Fruit fly (Drosophila melanogaster) whole organism, embryonic: ENCODE results near the gene Ice2.
A peak's percentile ranks its signal among the peaks of the same experiment; 100 is the strongest.

Experiments
- Aef1 ChIP-seq: fragments of 200-800 bp; sonication (Bioruptor generic); IDR thresholded peaks from 3 replicates; pipeline ENCODE4 v1.3.6; 2022; ENCODE audit warnings: missing biosample characterization, missing genetic modification characterization
- Blimp-1 ChIP-seq: fragments of 200-800 bp; sonication (Bioruptor generic); optimal IDR thresholded peaks from 3 replicates; lab custom pipeline; 2018; ENCODE audit warnings: missing biosample characterization, missing genetic modification characterization, mild to moderate bottlenecking, moderate library complexity, missing genetic modification reagents
- CG10565 ChIP-seq: fragments of 200-800 bp; sonication (Bioruptor generic); optimal IDR thresholded peaks from 3 replicates; lab custom pipeline; 2016; ENCODE audit warnings: missing biosample characterization, mild to moderate bottlenecking, missing genetic modification characterization
- CG11560 ChIP-seq: fragments of 200-800 bp; sonication (Bioruptor generic); IDR thresholded peaks from 3 replicates; pipeline ENCODE4 v1.3.6; 2022; ENCODE audit warnings: missing biosample characterization, missing genetic modification characterization
- CG11695 ChIP-seq: fragments of 200-800 bp; sonication (Bioruptor generic); IDR thresholded peaks from 3 replicates; pipeline ENCODE4 v1.3.6; 2022; ENCODE audit warnings: missing biosample characterization, missing genetic modification characterization
- CG12104 ChIP-seq: fragments of 200-800 bp; sonication (Bioruptor generic); optimal IDR thresholded peaks from 3 replicates; lab custom pipeline; 2016; ENCODE audit warnings: missing biosample characterization, missing genetic modification characterization
- CG12744 ChIP-seq: fragments of 200-800 bp; sonication (Bioruptor generic); optimal IDR thresholded peaks from 2 replicates; lab custom pipeline; 2016; ENCODE audit warnings: missing biosample characterization, missing genetic modification characterization
- CG13775 ChIP-seq: fragments of 200-800 bp; sonication (Bioruptor generic); optimal IDR thresholded peaks from 3 replicates; lab custom pipeline; 2017; ENCODE audit warnings: missing biosample characterization, mild to moderate bottlenecking, missing genetic modification characterization
- CG15514 ChIP-seq: fragments of 200-800 bp; sonication (Bioruptor generic); optimal IDR thresholded peaks from 3 replicates; lab custom pipeline; 2017; ENCODE audit warnings: missing biosample characterization, missing genetic modification characterization, mild to moderate bottlenecking, moderate library complexity, missing genetic modification reagents
- CG1647 ChIP-seq: fragments of 200-800 bp; sonication (Bioruptor generic); optimal IDR thresholded peaks from 3 replicates; lab custom pipeline; 2016; ENCODE audit warnings: missing biosample characterization, missing genetic modification characterization
- CG16815 ChIP-seq: fragments of 200-800 bp; sonication (Bioruptor generic); optimal IDR thresholded peaks from 3 replicates; lab custom pipeline; 2017; ENCODE audit warnings: missing biosample characterization, mild to moderate bottlenecking, missing genetic modification characterization
- CG1792 ChIP-seq: fragments of 200-800 bp; sonication (Bioruptor generic); optimal IDR thresholded peaks from 2 replicates; lab custom pipeline; 2016; ENCODE audit warnings: missing biosample characterization, missing genetic modification characterization
- CG2120 ChIP-seq: fragments of 200-800 bp; sonication (Bioruptor generic); optimal IDR thresholded peaks from 3 replicates; lab custom pipeline; 2016; ENCODE audit warnings: missing biosample characterization, missing genetic modification characterization
- CG3838 ChIP-seq: fragments of 200-800 bp; sonication (Bioruptor generic); optimal IDR thresholded peaks from 3 replicates; lab custom pipeline; 2016; ENCODE audit warnings: missing biosample characterization, missing genetic modification characterization
- CG42726 ChIP-seq: fragments of 200-800 bp; sonication (Bioruptor generic); IDR thresholded peaks from 2 replicates; pipeline ENCODE4 v1.3.6; 2022; ENCODE audit warnings: missing biosample characterization, missing genetic modification characterization; ENCODE audit not compliant: partially characterized antibody
- CG4360 ChIP-seq: fragments of 200-800 bp; sonication (Bioruptor generic); IDR thresholded peaks from 2 replicates; pipeline ENCODE4 v1.3.6; 2022; ENCODE audit warnings: missing biosample characterization, missing genetic modification characterization
- CG6813 ChIP-seq: fragments of 200-800 bp; sonication (Bioruptor generic); optimal IDR thresholded peaks from 2 replicates; lab custom pipeline; 2017; ENCODE audit warnings: missing biosample characterization, missing genetic modification characterization, mild to moderate bottlenecking, moderate library complexity, missing genetic modification reagents
- CG8290 ChIP-seq, 3 experiments: fragments of 200-800 bp; sonication (Bioruptor generic); optimal IDR thresholded peaks; 2 replicates each; lab custom pipeline; 2016 to 2019; ENCODE audit warnings: missing biosample characterization in 3 of 3, missing genetic modification characterization in 3 of 3, mild to moderate bottlenecking in 2 of 3, moderate library complexity in 1 of 3
- CG8359 ChIP-seq: fragments of 200-800 bp; sonication (Bioruptor generic); optimal IDR thresholded peaks from 2 replicates; lab custom pipeline; 2017; ENCODE audit warnings: missing biosample characterization, mild to moderate bottlenecking, missing genetic modification characterization, borderline replicate concordance
- CG9215 ChIP-seq: fragments of 200-800 bp; sonication (Bioruptor generic); IDR thresholded peaks from 2 replicates; pipeline ENCODE4 v1.3.6; 2022; ENCODE audit warnings: missing biosample characterization, missing genetic modification characterization
- Dek ChIP-seq: fragments of 200-800 bp; sonication (Bioruptor generic); optimal IDR thresholded peaks from 3 replicates; lab custom pipeline; 2019; ENCODE audit warnings: missing biosample characterization, mild to moderate bottlenecking, missing genetic modification characterization, moderate library complexity
- Dfd ChIP-seq, 2 experiments: fragments of >200 bp; optimal IDR thresholded peaks; 2 replicates each; lab custom pipeline; 2017; ENCODE audit warnings: missing biosample characterization in 2 of 2, missing genetic modification characterization in 2 of 2
- Dll ChIP-seq: fragments of 200-800 bp; sonication (Bioruptor generic); IDR thresholded peaks from 4 replicates; pipeline ENCODE4 v1.3.6; 2022; ENCODE audit warnings: missing biosample characterization, missing genetic modification characterization; ENCODE audit not compliant: partially characterized antibody
- Doc3 ChIP-seq: fragments of 200-800 bp; sonication (Bioruptor generic); IDR thresholded peaks from 3 replicates; pipeline ENCODE4 v1.3.6; 2022; ENCODE audit warnings: missing biosample characterization, missing genetic modification characterization; ENCODE audit not compliant: partially characterized antibody
- Eip74EF ChIP-seq, 2 experiments: fragments of 200-800 bp in 1 of 2; fragments of >200 bp in 1 of 2; sonication (Bioruptor generic) in 1 of 2; optimal IDR thresholded peaks; 2 replicates each; lab custom pipeline; 2017 to 2019; ENCODE audit warnings: missing biosample characterization in 2 of 2, missing genetic modification characterization in 2 of 2, mild to moderate bottlenecking in 1 of 2, moderate library complexity in 1 of 2
- GATAe ChIP-seq: fragments of 200-800 bp; sonication (Bioruptor generic); conservative IDR thresholded peaks from 2 replicates; pipeline ENCODE4 v1.3.6; 2022; ENCODE audit warnings: missing biosample characterization, missing genetic modification characterization
- H15 ChIP-seq: fragments of 200-800 bp; sonication (Bioruptor generic); IDR thresholded peaks from 3 replicates; pipeline ENCODE4 v1.3.6; 2022; ENCODE audit warnings: missing biosample characterization, missing genetic modification characterization
- Jarid2 ChIP-seq: fragments of 200-800 bp; sonication (Bioruptor generic); optimal IDR thresholded peaks from 3 replicates; lab custom pipeline; 2017; ENCODE audit warnings: mild to moderate bottlenecking, missing biosample characterization, missing genetic modification reagents, missing genetic modification characterization
- Sin3A ChIP-seq: fragments of >200 bp; optimal IDR thresholded peaks from 2 replicates; lab custom pipeline; 2018
- Trl ChIP-seq, 3 experiments: fragments of >200 bp in 2 of 3; fragments of 200-800 bp in 1 of 3; sonication (Bioruptor generic) in 1 of 3; optimal IDR thresholded peaks; 2 replicates in 1 of 3; 3 replicates in 2 of 3; lab custom pipeline; 2016 to 2017; ENCODE audit warnings: missing biosample characterization in 1 of 3, missing genetic modification characterization in 1 of 3
- ab ChIP-seq: fragments of 200-800 bp; sonication (Bioruptor generic); optimal IDR thresholded peaks from 2 replicates; lab custom pipeline; 2016; ENCODE audit warnings: missing biosample characterization, missing genetic modification characterization
- amos ChIP-seq: fragments of 200-800 bp; sonication (Bioruptor generic); IDR thresholded peaks from 2 replicates; pipeline ENCODE4 v1.3.6; 2022; ENCODE audit warnings: missing biosample characterization, missing genetic modification characterization; ENCODE audit not compliant: partially characterized antibody
- ato ChIP-seq: fragments of 200-800 bp; sonication (Bioruptor generic); IDR thresholded peaks from 2 replicates; pipeline ENCODE4 v1.3.6; 2022; ENCODE audit warnings: missing biosample characterization, missing genetic modification characterization; ENCODE audit not compliant: partially characterized antibody
- az2 ChIP-seq: fragments of 200-800 bp; sonication (Bioruptor generic); optimal IDR thresholded peaks from 3 replicates; lab custom pipeline; 2016; ENCODE audit warnings: missing biosample characterization, missing genetic modification characterization
- bcd ChIP-seq: fragments of 200-800 bp; sonication (Bioruptor generic); optimal IDR thresholded peaks from 2 replicates; lab custom pipeline; 2017; ENCODE audit warnings: missing biosample characterization, mild to moderate bottlenecking, missing genetic modification characterization
- ci ChIP-seq: fragments of 200-800 bp; sonication (Bioruptor generic); IDR thresholded peaks from 3 replicates; pipeline ENCODE4 v1.3.6; 2022; ENCODE audit warnings: missing biosample characterization, missing genetic modification characterization
- crol ChIP-seq: fragments of 200-800 bp; sonication (Bioruptor generic); IDR thresholded peaks from 2 replicates; pipeline ENCODE4 v1.3.6; 2022; ENCODE audit warnings: missing biosample characterization, missing genetic modification characterization
- en ChIP-seq: fragments of 200-800 bp; sonication (Bioruptor generic); optimal IDR thresholded peaks from 2 replicates; lab custom pipeline; 2016; ENCODE audit warnings: missing biosample characterization, missing genetic modification characterization
- hkb ChIP-seq, 2 experiments: fragments of 200-800 bp in 1 of 2; fragments of >200 bp in 1 of 2; sonication (Bioruptor generic) in 1 of 2; IDR thresholded peaks in 1 of 2; optimal IDR thresholded peaks in 1 of 2; 2 replicates each; pipeline versions ENCODE4 v1.3.6 to Lab custom; 2017 to 2022; ENCODE audit warnings: missing biosample characterization in 1 of 2, missing genetic modification characterization in 1 of 2
- kay ChIP-seq: fragments of 200-800 bp; sonication (Bioruptor generic); optimal IDR thresholded peaks from 2 replicates; lab custom pipeline; 2016; ENCODE audit warnings: missing biosample characterization, missing genetic modification characterization
- pros ChIP-seq: fragments of 200-800 bp; sonication (Bioruptor generic); optimal IDR thresholded peaks from 3 replicates; lab custom pipeline; 2019; ENCODE audit warnings: missing biosample characterization, mild to moderate bottlenecking, missing genetic modification characterization, moderate library complexity
- pum ChIP-seq: fragments of 200-800 bp; sonication (Bioruptor generic); optimal IDR thresholded peaks from 2 replicates; lab custom pipeline; 2016; ENCODE audit warnings: missing biosample characterization, missing genetic modification characterization
- sna ChIP-seq: fragments of 200-800 bp; sonication (Bioruptor generic); IDR thresholded peaks from 2 replicates; pipeline ENCODE4 v1.3.6; 2022; ENCODE audit warnings: missing biosample characterization, missing genetic modification characterization; ENCODE audit not compliant: partially characterized antibody
- ssp ChIP-seq: fragments of 200-800 bp; sonication (Bioruptor generic); IDR thresholded peaks from 2 replicates; pipeline ENCODE4 v1.3.6; 2022; ENCODE audit warnings: missing biosample characterization, missing genetic modification characterization
- stc ChIP-seq: fragments of 200-800 bp; sonication (Bioruptor generic); IDR thresholded peaks from 2 replicates; pipeline ENCODE4 v1.3.6; 2022; ENCODE audit warnings: missing biosample characterization, missing genetic modification characterization
- trh ChIP-seq: fragments of 200-800 bp; sonication (Bioruptor generic); optimal IDR thresholded peaks from 2 replicates; lab custom pipeline; 2016; ENCODE audit warnings: missing biosample characterization, missing genetic modification characterization
- zen2 ChIP-seq: fragments of 200-800 bp; sonication (Bioruptor generic); IDR thresholded peaks from 3 replicates; pipeline ENCODE4 v1.3.6; 2022; ENCODE audit warnings: missing biosample characterization, missing genetic modification characterization; ENCODE audit not compliant: partially characterized antibody

Gene Ice2

dm6 chr3R:21094292-21094691 lies 35.7 kb upstream of the Ice2 start:
- no peak for TF ChIP-seq CG12104
- no peak for TF ChIP-seq CG3838
- peak; percentile 87 for TF ChIP-seq crol (GFP tag; lab: Robert Waterston, UW)
- TF ChIP-seq ci (GFP tag; lab: Robert Waterston, UW), result no peak
- TF ChIP-seq Trl (optimal IDR thresholded peaks at IDR 0.05; lab: Kevin White, UChicago), result peak; percentile 5 to 53
- TF ChIP-seq Trl (GFP tag; optimal IDR thresholded peaks at IDR 0.05; lab: Kevin White, UChicago), result no peak
- TF ChIP-seq CG42726 (GFP tag; lab: Robert Waterston, UW), result no peak
- no peak for TF ChIP-seq Sin3A (lab: Kevin White, UChicago)
- peak; percentile 33 for TF ChIP-seq kay (GFP tag; lab: Kevin White, UChicago)
- peak; percentile 93 for TF ChIP-seq Blimp-1 (GFP tag; lab: Kevin White, UChicago)

- TF ChIP-seq Dll (GFP tag; lab: Robert Waterston, UW) (peak; percentile 42; the same call in 1 of the 4 replicates), CG16815 (GFP tag; lab: Kevin White, UChicago) (no peak), CG8290 (GFP tag; optimal IDR thresholded peaks at IDR 0.05; lab: Kevin White, UChicago) (no peak), CG8290 (tag; optimal IDR thresholded peaks at IDR 0.05; lab: Kevin White, UChicago) (no peak), pros (peak; percentile 51), CG15514 (GFP tag; lab: Kevin White, UChicago) (no peak), az2 (GFP tag; lab: Kevin White, UChicago) (no peak), CG1647 (GFP tag; lab: Kevin White, UChicago) (no peak), bcd (GFP tag; lab: Kevin White, UChicago) (no peak), CG8359 (GFP tag; lab: Kevin White, UChicago) (no peak), CG1792 (GFP tag; lab: Kevin White, UChicago) (no peak), pum (GFP tag; lab: Kevin White, UChicago) (no peak), hkb (optimal IDR thresholded peaks at IDR 0.05; lab: Kevin White, UChicago) (no peak), hkb (GFP tag; IDR thresholded peaks at IDR 0.05; lab: Robert Waterston, UW) (0 out of 2 replicates have a peak, but pooled peaks have one; percentile 14), ato (GFP tag; lab: Robert Waterston, UW) (no peak), CG10565 (GFP tag; lab: Kevin White, UChicago) (no peak), Doc3 (GFP tag; lab: Robert Waterston, UW) (no peak), trh (GFP tag; lab: Kevin White, UChicago) (no peak), Aef1 (GFP tag; lab: Robert Waterston, UW) (no peak), zen2 (GFP tag; lab: Robert Waterston, UW) (no peak), amos (GFP tag; lab: Robert Waterston, UW) (no peak), CG11560 (tag; lab: Robert Waterston, UW) (no peak), ab (GFP tag; lab: Kevin White, UChicago) (no peak), CG9215 (no peak), CG13775 (GFP tag; lab: Kevin White, UChicago) (no peak), CG11695 (no peak), ssp (GFP tag; lab: Robert Waterston, UW) (no peak), stc (no peak), GATAe (GFP tag; lab: Robert Waterston, UW) (no peak), CG6813 (GFP tag; lab: Kevin White, UChicago) (no peak), Jarid2 (no peak), en (no peak), Eip74EF (GFP tag; optimal IDR thresholded peaks at IDR 0.05; lab: Kevin White, UChicago) (no peak), crol (GFP tag; lab: Robert Waterston, UW) (peak; percentile 13; the same call in 1 of the 2 replicates), CG12744 (no peak), CG4360 (GFP tag; lab: Robert Waterston, UW) (no peak), sna (GFP tag; lab: Robert Waterston, UW) (no peak), Dfd (GFP tag; optimal IDR thresholded peaks at IDR 0.05; lab: Kevin White, UChicago) (no peak), CG2120 (GFP tag; lab: Kevin White, UChicago) (no peak), Dek (no peak), H15 (GFP tag; lab: Robert Waterston, UW) (no peak)
Measured at dm6 chr3R:21096532-21097143, 33.4 kb upstream of the Ice2 start.
